Fruit fly (Drosophila melanogaster): ENCODE data around the gene Mec2.

- no peak for TF ChIP-seq CG33017 (tag; optimal IDR thresholded peaks at IDR 0.05)
- TF ChIP-seq CG7101 (tag; optimal IDR thresholded peaks at IDR 0.05), result no peak
- no peak for TF ChIP-seq Mnt (GFP tag; optimal IDR thresholded peaks at IDR 0.05)
- TF ChIP-seq ovo (GFP tag; optimal IDR thresholded peaks at IDR 0.05), result no peak
- no peak for TF ChIP-seq CG7045 (GFP tag; optimal IDR thresholded peaks at IDR 0.05)
Measured at dm6 chrX:19157471-19157870, 30.4 kb upstream of the Mec2 start.
